Worm (Caenorhabditis elegans): ENCODE data around the gene gbh-2.

DNA sequence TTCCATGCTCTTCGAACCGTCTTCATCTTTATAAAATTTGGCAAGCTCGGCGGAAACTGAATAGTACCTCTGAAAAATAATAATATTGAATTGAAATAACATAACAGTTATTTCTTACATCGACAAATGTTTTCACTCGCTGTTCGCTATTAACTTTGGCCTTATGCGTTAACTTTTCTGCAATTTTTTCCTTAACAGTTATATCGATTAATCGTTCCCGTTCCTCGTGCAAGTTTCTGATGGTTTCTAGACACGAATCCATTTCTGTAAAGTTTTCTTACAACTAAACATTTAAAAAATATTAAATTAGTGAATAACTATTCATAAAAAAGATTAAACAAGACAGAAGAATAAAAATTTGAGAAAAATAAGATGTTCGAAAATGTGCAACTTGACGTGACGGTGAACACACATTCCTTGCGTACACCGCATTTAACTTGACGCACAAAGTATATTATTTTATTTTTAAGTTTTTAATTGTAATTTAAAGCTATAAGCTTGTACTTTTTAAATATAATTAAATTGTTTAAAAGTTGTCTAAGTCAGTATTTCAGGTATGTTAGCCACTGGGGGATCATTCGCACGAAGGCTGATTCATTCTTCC is 39.6 kb downstream of the gbh-2 start, which contains the start of the genes prp-9 and mrps-18B:
- no peak for TF ChIP-seq pes-1 (GFP tag; IDR thresholded peaks at IDR 0.05)
- TF ChIP-seq ama-1 (optimal IDR thresholded peaks at IDR 0.05), result no peak
- no peak for TF ChIP-seq aly-1 (tag; optimal IDR thresholded peaks at IDR 0.05)
- TF ChIP-seq tbx-11 (GFP tag; IDR thresholded peaks at IDR 0.05), result no peak
- no peak for TF ChIP-seq ets-7 (tag; optimal IDR thresholded peaks at IDR 0.05)
- no peak for TF ChIP-seq B0310.2 (tag; optimal IDR thresholded peaks at IDR 0.05)
- TF ChIP-seq hmbx-1 (tag; optimal IDR thresholded peaks at IDR 0.05), result no peak
- no peak for TF ChIP-seq hmg-4 (GFP tag; optimal IDR thresholded peaks at IDR 0.05)
- no peak for TF ChIP-seq ceh-13 (GFP tag; optimal IDR thresholded peaks at IDR 0.05)
